Worm (Caenorhabditis elegans): ENCODE results near the gene acs-19.

ce11 chrIII:3831798-3832197 lies 32.5 kb upstream of the acs-19 start:
- TF ChIP-seq mxl-1 (tag; optimal IDR thresholded peaks at IDR 0.05), result no peak
- no peak for TF ChIP-seq dpl-1 (GFP tag; optimal IDR thresholded peaks at IDR 0.05)
- no peak for TF ChIP-seq nhr-90 (tag; optimal IDR thresholded peaks at IDR 0.05)
- no peak for TF ChIP-seq lin-35 (GFP tag; optimal IDR thresholded peaks at IDR 0.05)
- TF ChIP-seq efl-1 (GFP tag; optimal IDR thresholded peaks at IDR 0.05), result no peak
- TF ChIP-seq F49E8.2 (tag; optimal IDR thresholded peaks at IDR 0.05; ENCODE audit: insufficient read depth), result no peak
- no peak for TF ChIP-seq B0035.1 (tag; optimal IDR thresholded peaks at IDR 0.05)
- TF ChIP-seq snpc-1.3 (tag; optimal IDR thresholded peaks at IDR 0.05; ENCODE audit: insufficient read depth), result no peak
- TF ChIP-seq xnd-1 (tag; optimal IDR thresholded peaks at IDR 0.05), result no peak
- no peak for TF ChIP-seq sdz-38 (tag; optimal IDR thresholded peaks at IDR 0.05)
- no peak for TF ChIP-seq Y79H2A.3 (GFP tag; conservative IDR thresholded peaks at IDR 0.05)
- no peak for TF ChIP-seq snpc-4 (GFP tag; optimal IDR thresholded peaks at IDR 0.05)
- no peak for TF ChIP-seq snpc-4 (tag; optimal IDR thresholded peaks at IDR 0.05)
- TF ChIP-seq snpc-3.4 (tag; optimal IDR thresholded peaks at IDR 0.05), result no peak
- TF ChIP-seq nhr-179 (tag; optimal IDR thresholded peaks at IDR 0.05), result no peak
